Worm (Caenorhabditis elegans) whole organism, midembryonic: ENCODE measurements around the gene col-43.

Source experiments
- cog-1 ChIP-seq: sonication (generic microtip); optimal IDR thresholded peaks from 2 replicates; lab custom pipeline; 2016; ENCODE audit warnings: missing genetic modification characterization, missing compliant biosample characterization
- tab-1 ChIP-seq: fragments of 200-800 bp; sonication (Bioruptor generic); IDR thresholded peaks from 2 replicates; pipeline ENCODE4 v1.3.6; 2022; ENCODE audit warnings: missing genetic modification characterization, missing compliant biosample characterization
- ztf-23 ChIP-seq: fragments of 200-800 bp; sonication (Bioruptor generic); IDR thresholded peaks from 2 replicates; pipeline ENCODE4 v1.3.6; 2022; ENCODE audit warnings: missing genetic modification reagents, missing genetic modification characterization, missing compliant biosample characterization
- ztf-29 ChIP-seq: fragments of 200-800 bp; sonication (Bioruptor generic); IDR thresholded peaks from 2 replicates; pipeline ENCODE4 v1.3.6; 2022; ENCODE audit warnings: missing genetic modification reagents, missing genetic modification characterization, missing compliant biosample characterization

DNA sequence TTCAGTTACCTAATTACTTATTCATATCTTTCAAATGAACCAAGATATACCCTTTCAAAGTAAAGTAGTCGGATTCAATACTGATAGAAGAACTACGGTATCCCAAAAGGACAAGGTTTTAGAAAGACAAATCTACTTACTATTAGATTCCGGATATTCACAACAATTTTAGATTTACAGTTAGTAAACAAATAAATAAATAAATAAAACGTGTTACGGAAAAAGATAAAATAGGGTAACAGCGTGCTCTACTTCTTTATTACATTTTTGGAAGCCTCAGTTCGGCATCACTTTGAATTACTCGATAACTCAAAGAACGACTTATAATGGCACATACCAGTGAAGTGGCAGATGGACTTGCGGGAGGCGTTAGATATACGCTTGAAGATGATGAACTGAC lies 45.7 kb downstream of the col-43 start, which contains the start of gene Y97E10AR.8:
- no peak for TF ChIP-seq ztf-23
- TF ChIP-seq tab-1 = no peak
- TF ChIP-seq cog-1 (tag; lab: Kevin White, UChicago) = no peak
- TF ChIP-seq ztf-29 (GFP tag; lab: Robert Waterston, UW) = no peak
